Worm (Caenorhabditis elegans) whole organism, young adult: Measurements from ENCODE around the gene algn-9.

Experiments
- B0019.2 ChIP-seq: fragments of 200-800 bp; sonication (Bioruptor generic); conservative IDR thresholded peaks from 2 replicates; pipeline ENCODE4 v1.3.6; 2022; ENCODE audit warnings: missing genetic modification reagents, missing genetic modification characterization, missing compliant biosample characterization
- B0035.1 ChIP-seq: sonication (generic microtip); optimal IDR thresholded peaks from 2 replicates; lab custom pipeline; 2016; ENCODE audit warnings: missing genetic modification characterization, mild to moderate bottlenecking, missing compliant biosample characterization, missing genotype, missing genetic modification reagents
- B0336.3 ChIP-seq: fragments of 200-800 bp; sonication (Bioruptor generic); IDR thresholded peaks from 2 replicates; pipeline ENCODE4 v1.3.6; 2022; ENCODE audit warnings: missing genetic modification characterization, missing compliant biosample characterization
- D2030.7 ChIP-seq: fragments of 200-800 bp; sonication (Bioruptor generic); IDR thresholded peaks from 2 replicates; pipeline ENCODE4 v1.3.6; 2022; ENCODE audit warnings: missing genetic modification reagents, missing genetic modification characterization, missing compliant biosample characterization
- F22D6.2 ChIP-seq: sonication (generic microtip); optimal IDR thresholded peaks from 2 replicates; lab custom pipeline; 2016; ENCODE audit warnings: mild to moderate bottlenecking, missing genetic modification characterization, missing compliant biosample characterization
- F39B2.1 ChIP-seq: fragments of 200-800 bp; sonication (Bioruptor generic); IDR thresholded peaks from 2 replicates; pipeline ENCODE4 v1.3.6; 2022; ENCODE audit warnings: missing genetic modification reagents, missing genetic modification characterization, missing compliant biosample characterization
- F49E8.2 ChIP-seq: sonication (generic microtip); optimal IDR thresholded peaks from 3 replicates; lab custom pipeline; 2017; ENCODE audit warnings: missing genetic modification characterization, mild to moderate bottlenecking, missing compliant biosample characterization, antibody characterized with exemption, moderate library complexity; ENCODE audit not compliant: insufficient read depth
- T26A5.8 ChIP-seq: sonication (generic microtip); optimal IDR thresholded peaks from 2 replicates; lab custom pipeline; 2016; ENCODE audit warnings: missing genetic modification characterization, missing compliant biosample characterization
- Y53F4B.3 ChIP-seq: fragments of 200-800 bp; sonication (Bioruptor generic); IDR thresholded peaks from 2 replicates; pipeline ENCODE4 v1.3.6; 2022; ENCODE audit warnings: missing genetic modification reagents, missing genetic modification characterization, missing compliant biosample characterization
- Y67H2A.10 ChIP-seq: fragments of 200-800 bp; sonication (Bioruptor generic); conservative IDR thresholded peaks from 2 replicates; pipeline ENCODE4 v1.3.6; 2022; ENCODE audit warnings: missing genetic modification reagents, missing genetic modification characterization, missing compliant biosample characterization
- ZK185.1 ChIP-seq: sonication (generic microtip); optimal IDR thresholded peaks from 2 replicates; lab custom pipeline; 2016; ENCODE audit warnings: mild to moderate bottlenecking, missing genetic modification characterization, missing compliant biosample characterization; ENCODE audit not compliant: poor library complexity, severe bottlenecking
- atf-7 ChIP-seq: sonication (generic microtip); optimal IDR thresholded peaks from 2 replicates; lab custom pipeline; 2017; ENCODE audit warnings: mild to moderate bottlenecking, missing genetic modification characterization, missing compliant biosample characterization
- attf-5 ChIP-seq: fragments of 200-800 bp; sonication (Bioruptor generic); optimal IDR thresholded peaks from 2 replicates; lab custom pipeline; 2018; ENCODE audit warnings: mild to moderate bottlenecking, missing genetic modification characterization, missing compliant biosample characterization
- ccch-3 ChIP-seq: fragments of 200-800 bp; sonication (Bioruptor generic); optimal IDR thresholded peaks from 2 replicates; lab custom pipeline; 2018; ENCODE audit warnings: mild to moderate bottlenecking, missing genetic modification characterization, missing compliant biosample characterization
- cebp-1 ChIP-seq, 2 experiments: fragments of 200-800 bp in 1 of 2; sonication (Bioruptor generic) in 1 of 2; sonication (generic microtip) in 1 of 2; IDR thresholded peaks in 1 of 2; optimal IDR thresholded peaks in 1 of 2; 2 replicates each; pipeline versions ENCODE4 v1.3.6 to Lab custom; 2017 to 2022; ENCODE audit warnings: missing compliant biosample characterization in 2 of 2, missing genetic modification characterization in 2 of 2, mild to moderate bottlenecking in 1 of 2, missing genetic modification reagents in 1 of 2, moderate library complexity in 1 of 2
- ceh-100 ChIP-seq: fragments of 200-800 bp; sonication (Bioruptor generic); IDR thresholded peaks from 2 replicates; pipeline ENCODE4 v1.3.6; 2022; ENCODE audit warnings: missing genetic modification reagents, missing genetic modification characterization, missing compliant biosample characterization
- ceh-58 ChIP-seq: fragments of 200-800 bp; sonication (Bioruptor generic); IDR thresholded peaks from 2 replicates; pipeline ENCODE4 v1.3.6; 2022; ENCODE audit warnings: missing genetic modification characterization, missing compliant biosample characterization
- ceh-79 ChIP-seq: sonication (generic microtip); optimal IDR thresholded peaks from 2 replicates; lab custom pipeline; 2017; ENCODE audit warnings: mild to moderate bottlenecking, missing genetic modification characterization, missing compliant biosample characterization
- dpff-1 ChIP-seq: sonication (generic microtip); optimal IDR thresholded peaks from 2 replicates; lab custom pipeline; 2017; ENCODE audit warnings: mild to moderate bottlenecking, missing genetic modification characterization, missing compliant biosample characterization
- dpl-1 ChIP-seq: fragments of 150-350 bp; optimal IDR thresholded peaks from 2 replicates; lab custom pipeline; 2014; ENCODE audit warnings: missing biosample characterization, missing genetic modification reagents, missing genetic modification characterization
- egl-44 ChIP-seq: fragments of 200-800 bp; sonication (Bioruptor generic); IDR thresholded peaks from 2 replicates; pipeline ENCODE4 v1.3.6; 2022; ENCODE audit warnings: missing genetic modification reagents, missing genetic modification characterization, missing compliant biosample characterization
- egrh-3 ChIP-seq: fragments of 200-800 bp; sonication (Bioruptor generic); IDR thresholded peaks from 2 replicates; pipeline ENCODE4 v1.3.6; 2022; ENCODE audit warnings: missing genetic modification reagents, missing genetic modification characterization, missing compliant biosample characterization
- fkh-3 ChIP-seq: sonication (generic microtip); optimal IDR thresholded peaks from 2 replicates; lab custom pipeline; 2016; ENCODE audit warnings: mild to moderate bottlenecking, missing genetic modification characterization, missing compliant biosample characterization
- hlh-26 ChIP-seq: fragments of 200-800 bp; sonication (Bioruptor generic); conservative IDR thresholded peaks from 2 replicates; pipeline ENCODE4 v1.3.6; 2022; ENCODE audit warnings: missing genetic modification reagents, missing genetic modification characterization, missing compliant biosample characterization
- lin-54 ChIP-seq: fragments of 200-800 bp; sonication (Bioruptor generic); optimal IDR thresholded peaks from 2 replicates; lab custom pipeline; 2018; ENCODE audit warnings: mild to moderate bottlenecking, missing genetic modification characterization, missing compliant biosample characterization
- lsy-27 ChIP-seq: sonication (generic microtip); optimal IDR thresholded peaks from 2 replicates; lab custom pipeline; 2017; ENCODE audit warnings: missing genetic modification characterization, mild to moderate bottlenecking, missing compliant biosample characterization, antibody characterized with exemption, missing genotype, borderline replicate concordance; ENCODE audit not compliant: insufficient read depth
- mes-4 ChIP-seq: sonication (generic microtip); optimal IDR thresholded peaks from 2 replicates; lab custom pipeline; 2016; ENCODE audit warnings: missing genotype, missing genetic modification characterization, missing compliant biosample characterization
- mxl-1 ChIP-seq: sonication (generic microtip); optimal IDR thresholded peaks from 2 replicates; lab custom pipeline; 2016; ENCODE audit warnings: missing genetic modification characterization, missing compliant biosample characterization
- nfya-1 ChIP-seq: sonication (generic microtip); optimal IDR thresholded peaks from 2 replicates; lab custom pipeline; 2017; ENCODE audit warnings: antibody characterized with exemption, missing compliant biosample characterization, missing genetic modification characterization, borderline replicate concordance; ENCODE audit not compliant: insufficient read depth
- nfya-2 ChIP-seq: fragments of 200-800 bp; sonication (Bioruptor generic); IDR thresholded peaks from 2 replicates; pipeline ENCODE4 v1.3.6; 2022; ENCODE audit warnings: missing genetic modification reagents, missing genetic modification characterization, missing compliant biosample characterization
- nfyb-1 ChIP-seq: fragments of 200-800 bp; sonication (Bioruptor generic); IDR thresholded peaks from 2 replicates; pipeline ENCODE4 v1.3.6; 2022; ENCODE audit warnings: missing genetic modification reagents, missing genetic modification characterization, missing compliant biosample characterization
- nhr-179 ChIP-seq: sonication (generic microtip); optimal IDR thresholded peaks from 2 replicates; lab custom pipeline; 2016; ENCODE audit warnings: mild to moderate bottlenecking, missing genetic modification characterization, missing compliant biosample characterization
- nhr-80 ChIP-seq: sonication (generic microtip); optimal IDR thresholded peaks from 2 replicates; lab custom pipeline; 2016; ENCODE audit warnings: missing genetic modification characterization, missing compliant biosample characterization
- rec-8 ChIP-seq, 2 experiments: sonication (generic microtip); optimal IDR thresholded peaks; 2 replicates each; lab custom pipeline; 2016; ENCODE audit warnings: mild to moderate bottlenecking in 2 of 2, missing genetic modification characterization in 2 of 2, missing genetic modification reagents in 2 of 2, missing genotype in 2 of 2, missing biosample characterization in 1 of 2, missing compliant biosample characterization in 1 of 2, moderate library complexity in 1 of 2
- repo-1 ChIP-seq: sonication (generic microtip); optimal IDR thresholded peaks from 2 replicates; lab custom pipeline; 2017; ENCODE audit warnings: mild to moderate bottlenecking, missing genetic modification characterization, missing compliant biosample characterization
- sea-2 ChIP-seq: fragments of 200-800 bp; sonication (Bioruptor generic); IDR thresholded peaks from 2 replicates; pipeline ENCODE4 v1.3.6; 2022; ENCODE audit warnings: missing genetic modification characterization, missing compliant biosample characterization
- snpc-1.3 ChIP-seq: sonication (generic microtip); optimal IDR thresholded peaks from 2 replicates; lab custom pipeline; 2017; ENCODE audit warnings: missing genetic modification characterization, mild to moderate bottlenecking, missing compliant biosample characterization, antibody characterized with exemption, moderate library complexity, missing genotype, missing genetic modification reagents; ENCODE audit not compliant: insufficient read depth
- snpc-4 ChIP-seq, 5 experiments: fragments of 150-350 bp in 1 of 5; sonication (generic microtip) in 4 of 5; optimal IDR thresholded peaks; 2 replicates each; lab custom pipeline; 2014 to 2018; ENCODE audit warnings: missing genetic modification characterization in 5 of 5, missing biosample characterization in 3 of 5, antibody characterized with exemption in 2 of 5, mild to moderate bottlenecking in 2 of 5, missing compliant biosample characterization in 2 of 5, missing genotype in 2 of 5, moderate library complexity in 2 of 5, missing genetic modification reagents in 1 of 5
- sptf-2 ChIP-seq: fragments of 200-800 bp; sonication (Bioruptor generic); optimal IDR thresholded peaks from 2 replicates; lab custom pipeline; 2018; ENCODE audit warnings: mild to moderate bottlenecking, missing genetic modification characterization, missing compliant biosample characterization
- unc-130 ChIP-seq: sonication (generic microtip); optimal IDR thresholded peaks from 2 replicates; lab custom pipeline; 2016; ENCODE audit warnings: missing genetic modification reagents, missing genetic modification characterization, missing compliant biosample characterization
- xnd-1 ChIP-seq: sonication (generic microtip); optimal IDR thresholded peaks from 2 replicates; lab custom pipeline; 2016; ENCODE audit warnings: missing genotype, missing genetic modification reagents, missing genetic modification characterization, missing compliant biosample characterization
- zim-3 ChIP-seq: sonication (generic microtip); optimal IDR thresholded peaks from 2 replicates; lab custom pipeline; 2017; ENCODE audit warnings: mild to moderate bottlenecking, missing genetic modification characterization, moderate library complexity, missing compliant biosample characterization
- ztf-18 ChIP-seq: sonication (generic microtip); optimal IDR thresholded peaks from 2 replicates; lab custom pipeline; 2016; ENCODE audit warnings: missing genotype, mild to moderate bottlenecking, missing genetic modification characterization, missing compliant biosample characterization
- ztf-25 ChIP-seq: fragments of 200-800 bp; sonication (Bioruptor generic); IDR thresholded peaks from 2 replicates; pipeline ENCODE4 v1.3.6; 2022; ENCODE audit warnings: missing genetic modification reagents, missing genetic modification characterization, missing compliant biosample characterization
- ztf-3 ChIP-seq: fragments of 200-800 bp; sonication (Bioruptor generic); optimal IDR thresholded peaks from 2 replicates; lab custom pipeline; 2018; ENCODE audit warnings: mild to moderate bottlenecking, missing genetic modification characterization, missing compliant biosample characterization

The algn-9 gene

DNA sequence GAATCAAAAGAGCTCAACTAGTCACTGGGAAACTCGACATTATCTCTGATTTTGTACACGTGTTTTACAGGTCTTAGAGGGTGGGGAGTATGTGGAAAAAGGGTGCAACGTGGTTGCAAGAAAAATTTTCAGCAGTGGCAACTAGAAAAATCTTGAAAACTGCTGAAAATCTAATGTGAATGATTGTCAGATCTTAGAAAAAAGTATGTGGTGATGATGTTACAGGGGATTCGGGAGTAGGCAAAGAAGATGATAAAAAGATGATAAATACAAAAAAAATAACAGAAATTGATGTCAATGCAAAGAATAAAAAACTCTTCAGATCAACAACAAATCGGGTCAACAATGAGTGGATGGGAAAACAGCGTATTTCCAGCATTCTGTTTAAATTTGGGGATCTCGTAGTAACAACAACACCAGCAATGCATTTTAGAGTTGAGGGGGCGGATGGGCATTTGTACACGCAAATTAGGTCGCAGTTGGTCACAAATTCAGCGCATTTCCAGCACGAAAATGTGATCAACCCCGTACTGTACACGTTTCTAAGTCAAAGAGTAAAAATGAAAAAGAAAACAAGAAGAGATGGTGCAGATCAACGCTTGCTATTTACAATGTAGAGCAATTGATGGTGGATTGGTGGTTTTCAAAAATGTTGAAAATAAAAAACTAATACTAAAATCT, 40.5 kb upstream of the algn-9 start (continued):
- peak; percentile 31 for TF ChIP-seq attf-5 (GFP tag; lab: Kevin White, UChicago)
- no peak for TF ChIP-seq fkh-3 (tag; lab: Kevin White, UChicago)
- 0 out of 2 replicates have a peak, but pooled peaks have one; percentile 78 for TF ChIP-seq ceh-58 (GFP tag; lab: Robert Waterston, UW)
- TF ChIP-seq sea-2 (GFP tag; lab: Robert Waterston, UW), result peak; percentile 54; the same call in 1 of the 2 replicates
- TF ChIP-seq mxl-1 (tag; lab: Kevin White, UChicago), result no peak
- no peak for TF ChIP-seq B0019.2 (GFP tag; lab: Robert Waterston, UW)
- no peak for TF ChIP-seq dpff-1 (tag; lab: Kevin White, UChicago)
- no peak for TF ChIP-seq unc-130
- TF ChIP-seq D2030.7, result no peak
- peak; percentile 66 for TF ChIP-seq zim-3 (tag; lab: Kevin White, UChicago)
- TF ChIP-seq ceh-100 (GFP tag; lab: Robert Waterston, UW), result no peak; the same call in 1 of the 2 replicates
- no peak for TF ChIP-seq xnd-1
- no peak; the same call in 1 of the 2 replicates for TF ChIP-seq B0336.3 (GFP tag; lab: Robert Waterston, UW)
- no peak for TF ChIP-seq nhr-179
- TF ChIP-seq T26A5.8 (tag; lab: Kevin White, UChicago), result no peak
- no peak for TF ChIP-seq lsy-27 (tag; lab: Kevin White, UChicago)
- peak; percentile 40; the same call in 1 of the 2 replicates for TF ChIP-seq egl-44 (GFP tag; lab: Robert Waterston, UW)
- no peak for TF ChIP-seq Y53F4B.3 (GFP tag; lab: Robert Waterston, UW)
- TF ChIP-seq nfya-2, result no peak
- peak; percentile 36 for TF ChIP-seq ZK185.1 (tag; lab: Kevin White, UChicago)
- TF ChIP-seq hlh-26 (GFP tag; lab: Robert Waterston, UW), result 0 out of 2 replicates have a peak, but pooled peaks have one; percentile 58
- no peak for TF ChIP-seq B0035.1 (tag; lab: Kevin White, UChicago)
- no peak for TF ChIP-seq nfyb-1 (GFP tag; lab: Robert Waterston, UW)
- TF ChIP-seq ztf-25 (GFP tag; lab: Robert Waterston, UW), result peak; percentile 27; the same call in 1 of the 2 replicates
- no peak for TF ChIP-seq F49E8.2 (tag; lab: Kevin White, UChicago)
- TF ChIP-seq ccch-3 (GFP tag; lab: Kevin White, UChicago), result no peak
- no peak for TF ChIP-seq sptf-2
- TF ChIP-seq ztf-18 (tag; lab: Kevin White, UChicago), result no peak
- no peak for TF ChIP-seq egrh-3 (GFP tag; lab: Robert Waterston, UW)
- no peak for TF ChIP-seq ztf-3 (GFP tag; lab: Kevin White, UChicago)
- TF ChIP-seq Y67H2A.10 (GFP tag; lab: Robert Waterston, UW), result no peak
- TF ChIP-seq nhr-80 (tag; lab: Kevin White, UChicago), result no peak
- no peak for TF ChIP-seq dpl-1 (GFP tag; lab: Kevin White, UChicago)
- TF ChIP-seq atf-7 (tag; lab: Kevin White, UChicago), result peak; percentile 24
- peak; percentile 76 for TF ChIP-seq repo-1
- TF ChIP-seq nfya-1 (tag; lab: Kevin White, UChicago), result no peak
- no peak for TF ChIP-seq F22D6.2 (tag; lab: Kevin White, UChicago)
- TF ChIP-seq F39B2.1 (GFP tag; lab: Robert Waterston, UW), result 0 out of 2 replicates have a peak, but pooled peaks have one; percentile 9
- TF ChIP-seq lin-54 (GFP tag; lab: Kevin White, UChicago), result no peak
- no peak for TF ChIP-seq rec-8 (tag; optimal IDR thresholded peaks at IDR 0.05; lab: Kevin White, UChicago)
- no peak for TF ChIP-seq mes-4 (tag; lab: Kevin White, UChicago)
- peak; percentile 25 for TF ChIP-seq snpc-1.3 (tag; lab: Kevin White, UChicago)
- no peak for TF ChIP-seq ceh-79 (tag; lab: Kevin White, UChicago)
- no peak for TF ChIP-seq snpc-4 (GFP tag; optimal IDR thresholded peaks at IDR 0.05; lab: Kevin White, UChicago)
- TF ChIP-seq snpc-4 (tag; optimal IDR thresholded peaks at IDR 0.05; lab: Kevin White, UChicago), result peak in 1 of 4 experiments; percentile 2
- peak; percentile 65 for TF ChIP-seq cebp-1 (GFP tag; IDR thresholded peaks at IDR 0.05; lab: Robert Waterston, UW)
- peak; percentile 49 for TF ChIP-seq cebp-1 (tag; optimal IDR thresholded peaks at IDR 0.05; lab: Kevin White, UChicago)
